Fruit fly (Drosophila melanogaster) whole organism, adult: ENCODE results near the gene CG1571.

ENCODE experiments used
- CG12768 ChIP-seq: fragments of 200-800 bp; sonication (Bioruptor generic); optimal IDR thresholded peaks from 2 replicates; lab custom pipeline; 2017; ENCODE audit warnings: missing biosample characterization, missing genetic modification characterization, mild to moderate bottlenecking, moderate library complexity, missing genetic modification reagents
- CG14711 ChIP-seq: fragments of 200-800 bp; sonication (Bioruptor generic); optimal IDR thresholded peaks from 2 replicates; lab custom pipeline; 2018; ENCODE audit warnings: missing biosample characterization, mild to moderate bottlenecking, missing genetic modification characterization, moderate library complexity
- CG1620 ChIP-seq: fragments of 200-800 bp; sonication (Bioruptor generic); optimal IDR thresholded peaks from 2 replicates; lab custom pipeline; 2016; ENCODE audit warnings: missing biosample characterization, missing genetic modification characterization
- CG7101 ChIP-seq: fragments of 200-800 bp; sonication (Bioruptor generic); optimal IDR thresholded peaks from 2 replicates; lab custom pipeline; 2018; ENCODE audit warnings: missing biosample characterization, mild to moderate bottlenecking, missing genetic modification characterization, moderate library complexity
- Clk ChIP-seq: fragments of 200-800 bp; sonication (Bioruptor generic); optimal IDR thresholded peaks from 2 replicates; lab custom pipeline; 2017; ENCODE audit warnings: missing biosample characterization, missing genetic modification characterization
- Mnt ChIP-seq: fragments of 200-800 bp; sonication (Bioruptor generic); optimal IDR thresholded peaks from 2 replicates; lab custom pipeline; 2016; ENCODE audit warnings: missing biosample characterization, mild to moderate bottlenecking, missing genetic modification characterization
- cnc ChIP-seq, 2 experiments: fragments of >200 bp; optimal IDR thresholded peaks; 2 replicates each; lab custom pipeline; 2017
- ovo ChIP-seq: fragments of 200-800 bp; sonication (Bioruptor generic); optimal IDR thresholded peaks from 2 replicates; lab custom pipeline; 2016; ENCODE audit warnings: missing biosample characterization, missing genetic modification characterization
- tj ChIP-seq: fragments of 200-800 bp; sonication (Bioruptor generic); optimal IDR thresholded peaks from 3 replicates; lab custom pipeline; 2017; ENCODE audit warnings: missing biosample characterization, mild to moderate bottlenecking, missing genetic modification characterization, moderate library complexity
- toe ChIP-seq: fragments of 200-800 bp; sonication (Bioruptor generic); optimal IDR thresholded peaks from 2 replicates; lab custom pipeline; 2016; ENCODE audit warnings: missing biosample characterization, missing genetic modification characterization

DNA sequence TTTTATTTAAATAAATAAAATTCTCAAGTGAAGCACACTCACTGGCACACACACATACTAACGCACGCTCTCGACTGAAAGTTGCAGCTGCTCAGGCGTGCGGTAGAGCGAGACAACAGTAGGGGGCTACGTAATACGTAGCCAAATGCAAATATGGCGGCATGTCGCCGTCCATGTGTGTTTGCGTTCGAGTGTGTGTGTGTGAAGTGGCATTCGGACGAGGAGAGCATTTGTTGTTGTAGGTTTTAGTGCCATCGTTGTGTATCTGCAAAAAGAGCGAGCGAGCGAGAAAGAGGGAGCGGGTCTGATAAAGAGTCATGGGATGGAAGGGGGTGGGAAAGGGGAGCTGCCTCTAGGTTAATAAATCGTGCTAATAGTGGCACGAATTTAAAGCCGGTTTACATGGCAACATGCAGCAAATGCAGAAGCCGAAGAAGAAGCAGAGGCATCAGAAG, 17.2 kb upstream of the CG1571 start:
- TF ChIP-seq CG7101 (tag; lab: Kevin White, UChicago) (peak; percentile 11), CG14711 (no peak), Mnt (GFP tag; lab: Kevin White, UChicago) (peak; percentile 92), toe (no peak), CG12768 (GFP tag; lab: Kevin White, UChicago) (peak; percentile 0), tj (GFP tag; lab: Kevin White, UChicago) (peak; percentile 59), Clk (GFP tag; lab: Kevin White, UChicago) (no peak), cnc (optimal IDR thresholded peaks at IDR 0.05; lab: Kevin White, UChicago) (no peak), CG1620 (no peak), ovo (GFP tag; lab: Kevin White, UChicago) (no peak)
